Worm (Caenorhabditis elegans) whole organism, late embryonic: Measurements from ENCODE around the gene F25D1.3.

Source experiments
- nfya-1 ChIP-seq: sonication (generic microtip); optimal IDR thresholded peaks from 2 replicates; lab custom pipeline; 2017; ENCODE audit warnings: missing genetic modification characterization, mild to moderate bottlenecking, missing compliant biosample characterization, antibody characterized with exemption, moderate library complexity
- tbx-2 ChIP-seq: sonication (generic microtip); optimal IDR thresholded peaks from 2 replicates; lab custom pipeline; 2016; ENCODE audit warnings: missing genetic modification characterization, missing compliant biosample characterization

ce11 chrV:10576319-10576718, 47.8 kb downstream of the F25D1.3 start, which contains the start of gene vps-54:
- TF ChIP-seq nfya-1 (tag; lab: Kevin White, UChicago) (no peak), tbx-2 (no peak)
